Worm (Caenorhabditis elegans) whole organism, late embryonic: Measurements from ENCODE around the gene T12B5.15.

ENCODE experiments used
- K02D7.2 ChIP-seq: sonication (generic microtip); optimal IDR thresholded peaks from 2 replicates; lab custom pipeline; 2017; ENCODE audit warnings: mild to moderate bottlenecking, missing genetic modification characterization, missing compliant biosample characterization
- K09A11.1 ChIP-seq: sonication (generic microtip); optimal IDR thresholded peaks from 2 replicates; lab custom pipeline; 2017; ENCODE audit warnings: antibody characterized with exemption, mild to moderate bottlenecking, missing genetic modification characterization, missing compliant biosample characterization; ENCODE audit not compliant: insufficient read depth
- Y22D7AL.16 ChIP-seq: sonication (generic microtip); optimal IDR thresholded peaks from 2 replicates; lab custom pipeline; 2016; ENCODE audit warnings: missing genetic modification characterization, missing compliant biosample characterization
- ahr-1 ChIP-seq: sonication (generic microtip); optimal IDR thresholded peaks from 2 replicates; lab custom pipeline; 2016; ENCODE audit warnings: missing genetic modification characterization, missing compliant biosample characterization
- ama-1 ChIP-seq: fragments of 150-350 bp; optimal IDR thresholded peaks from 2 replicates; lab custom pipeline; 2014
- ceh-14 ChIP-seq: sonication (generic microtip); optimal IDR thresholded peaks from 2 replicates; lab custom pipeline; 2016; ENCODE audit warnings: missing genotype, missing genetic modification characterization, missing compliant biosample characterization
- ceh-19 ChIP-seq: fragments of 200-800 bp; sonication (Bioruptor generic); optimal IDR thresholded peaks from 2 replicates; lab custom pipeline; 2018; ENCODE audit warnings: mild to moderate bottlenecking, missing genetic modification characterization, missing compliant biosample characterization
- ceh-22 ChIP-seq: sonication (generic microtip); optimal IDR thresholded peaks from 2 replicates; lab custom pipeline; 2017; ENCODE audit warnings: missing biosample characterization, missing genetic modification characterization
- ceh-24 ChIP-seq: sonication (generic microtip); optimal IDR thresholded peaks from 2 replicates; lab custom pipeline; 2016; ENCODE audit warnings: mild to moderate bottlenecking, missing genetic modification characterization, missing compliant biosample characterization
- ceh-30 ChIP-seq: fragments of 150-350 bp; optimal IDR thresholded peaks from 2 replicates; lab custom pipeline; 2014; ENCODE audit warnings: missing biosample characterization, missing genetic modification characterization
- ceh-34 ChIP-seq: sonication (generic microtip); optimal IDR thresholded peaks from 2 replicates; lab custom pipeline; 2016; ENCODE audit warnings: mild to moderate bottlenecking, missing genetic modification characterization, missing compliant biosample characterization
- ceh-45 ChIP-seq: fragments of 200-800 bp; sonication (Bioruptor generic); IDR thresholded peaks from 2 replicates; pipeline ENCODE4 v1.3.6; 2022; ENCODE audit warnings: missing genetic modification reagents, missing genetic modification characterization, missing compliant biosample characterization
- ceh-48 ChIP-seq: sonication (generic microtip); optimal IDR thresholded peaks from 2 replicates; lab custom pipeline; 2016; ENCODE audit warnings: missing genetic modification characterization, inconsistent platforms, missing compliant biosample characterization
- ceh-6 ChIP-seq: fragments of 200-800 bp; sonication (Bioruptor generic); optimal IDR thresholded peaks from 2 replicates; lab custom pipeline; 2018; ENCODE audit warnings: mild to moderate bottlenecking, missing genetic modification characterization, missing compliant biosample characterization
- ceh-9 ChIP-seq: sonication (generic microtip); optimal IDR thresholded peaks from 2 replicates; lab custom pipeline; 2016; ENCODE audit warnings: mild to moderate bottlenecking, missing genetic modification characterization, inconsistent platforms, missing compliant biosample characterization
- dmd-4 ChIP-seq: sonication (generic microtip); optimal IDR thresholded peaks from 2 replicates; lab custom pipeline; 2016; ENCODE audit warnings: borderline replicate concordance, missing genetic modification characterization, missing compliant biosample characterization
- dve-1 ChIP-seq: sonication (generic microtip); optimal IDR thresholded peaks from 2 replicates; lab custom pipeline; 2017; ENCODE audit warnings: antibody characterized with exemption, mild to moderate bottlenecking, missing genetic modification characterization, missing compliant biosample characterization
- elt-2 ChIP-seq: sonication (generic microtip); optimal IDR thresholded peaks from 2 replicates; lab custom pipeline; 2016; ENCODE audit warnings: missing genetic modification reagents, missing genetic modification characterization, missing compliant biosample characterization
- elt-4 ChIP-seq: sonication (generic microtip); optimal IDR thresholded peaks from 2 replicates; lab custom pipeline; 2016; ENCODE audit warnings: missing genetic modification characterization, missing compliant biosample characterization
- eyg-1 ChIP-seq: sonication (generic microtip); optimal IDR thresholded peaks from 2 replicates; lab custom pipeline; 2016; ENCODE audit warnings: missing genotype, missing genetic modification characterization, missing compliant biosample characterization
- fax-1 ChIP-seq: sonication (generic microtip); optimal IDR thresholded peaks from 2 replicates; lab custom pipeline; 2016; ENCODE audit warnings: missing genotype, missing genetic modification characterization, missing compliant biosample characterization
- hlh-15 ChIP-seq: sonication (generic microtip); optimal IDR thresholded peaks from 2 replicates; lab custom pipeline; 2016; ENCODE audit warnings: missing genetic modification characterization, missing compliant biosample characterization
- hlh-30 ChIP-seq: sonication (generic microtip); optimal IDR thresholded peaks from 2 replicates; lab custom pipeline; 2017; ENCODE audit warnings: antibody characterized with exemption, missing genetic modification characterization, missing compliant biosample characterization; ENCODE audit not compliant: insufficient read depth
- hlh-6 ChIP-seq: sonication (generic microtip); optimal IDR thresholded peaks from 2 replicates; lab custom pipeline; 2016; ENCODE audit warnings: missing genotype, missing genetic modification characterization, missing compliant biosample characterization
- hlh-8 ChIP-seq: sonication (generic microtip); optimal IDR thresholded peaks from 2 replicates; lab custom pipeline; 2016; ENCODE audit warnings: missing genotype, missing genetic modification characterization, missing compliant biosample characterization
- madf-2 ChIP-seq: sonication (generic microtip); optimal IDR thresholded peaks from 2 replicates; lab custom pipeline; 2017; ENCODE audit warnings: missing genetic modification characterization, missing compliant biosample characterization
- mec-3 ChIP-seq: sonication (generic microtip); optimal IDR thresholded peaks from 2 replicates; lab custom pipeline; 2016; ENCODE audit warnings: borderline replicate concordance, missing genetic modification characterization, missing compliant biosample characterization
- nhr-232 ChIP-seq: sonication (generic microtip); optimal IDR thresholded peaks from 2 replicates; lab custom pipeline; 2016; ENCODE audit warnings: missing genetic modification characterization, missing compliant biosample characterization
- npax-4 ChIP-seq: sonication (generic microtip); optimal IDR thresholded peaks from 2 replicates; lab custom pipeline; 2016; ENCODE audit warnings: missing genetic modification characterization, missing compliant biosample characterization
- odd-2 ChIP-seq: sonication (generic microtip); optimal IDR thresholded peaks from 2 replicates; lab custom pipeline; 2017; ENCODE audit warnings: antibody characterized with exemption, mild to moderate bottlenecking, missing genetic modification characterization, missing compliant biosample characterization
- pag-3 ChIP-seq: sonication (generic microtip); optimal IDR thresholded peaks from 2 replicates; lab custom pipeline; 2016; ENCODE audit warnings: missing compliant biosample characterization, missing genetic modification characterization, borderline replicate concordance
- pat-9 ChIP-seq: fragments of 200-800 bp; sonication (Bioruptor generic); optimal IDR thresholded peaks from 2 replicates; lab custom pipeline; 2018; ENCODE audit warnings: mild to moderate bottlenecking, missing genetic modification characterization, moderate library complexity, missing compliant biosample characterization
- pax-1 ChIP-seq: fragments of 150-350 bp; optimal IDR thresholded peaks from 2 replicates; lab custom pipeline; 2014; ENCODE audit warnings: missing biosample characterization, missing genetic modification characterization
- pha-2 ChIP-seq: sonication (generic microtip); optimal IDR thresholded peaks from 2 replicates; lab custom pipeline; 2017; ENCODE audit warnings: mild to moderate bottlenecking, missing genetic modification characterization, missing compliant biosample characterization
- pha-4 ChIP-seq: fragments of 150-350 bp; optimal IDR thresholded peaks from 2 replicates; lab custom pipeline; 2018; ENCODE audit warnings: missing biosample characterization, missing genetic modification reagents, missing genetic modification characterization
- pqm-1 ChIP-seq: sonication (generic microtip); optimal IDR thresholded peaks from 2 replicates; lab custom pipeline; 2016; ENCODE audit warnings: missing genetic modification characterization, missing compliant biosample characterization
- pros-1 ChIP-seq: fragments of 150-350 bp; optimal IDR thresholded peaks from 2 replicates; lab custom pipeline; 2014; ENCODE audit warnings: missing biosample characterization, missing genetic modification reagents, missing genetic modification characterization
- ref-2 ChIP-seq: sonication (generic microtip); optimal IDR thresholded peaks from 2 replicates; lab custom pipeline; 2016; ENCODE audit warnings: missing genetic modification characterization, missing compliant biosample characterization
- sox-2 ChIP-seq: fragments of 200-800 bp; sonication (Bioruptor generic); IDR thresholded peaks from 2 replicates; pipeline ENCODE4 v1.3.6; 2022; ENCODE audit warnings: missing genetic modification reagents, missing genetic modification characterization, missing compliant biosample characterization
- sox-4 ChIP-seq: sonication (generic microtip); optimal IDR thresholded peaks from 2 replicates; lab custom pipeline; 2017; ENCODE audit warnings: mild to moderate bottlenecking, missing genetic modification characterization, inconsistent platforms, missing compliant biosample characterization
- syd-9 ChIP-seq: sonication (generic microtip); optimal IDR thresholded peaks from 2 replicates; lab custom pipeline; 2016; ENCODE audit warnings: mild to moderate bottlenecking, missing genetic modification characterization, moderate library complexity, missing compliant biosample characterization
- tbx-2 ChIP-seq: sonication (generic microtip); optimal IDR thresholded peaks from 2 replicates; lab custom pipeline; 2016; ENCODE audit warnings: missing genetic modification characterization, missing compliant biosample characterization
- tbx-7 ChIP-seq: sonication (generic microtip); optimal IDR thresholded peaks from 2 replicates; lab custom pipeline; 2016; ENCODE audit warnings: missing genotype, missing genetic modification characterization, missing compliant biosample characterization
- ttx-3 ChIP-seq: sonication (generic microtip); optimal IDR thresholded peaks from 2 replicates; lab custom pipeline; 2016; ENCODE audit warnings: missing genetic modification reagents, missing genetic modification characterization, missing compliant biosample characterization
- unc-3 ChIP-seq, 2 experiments: fragments of 200-800 bp in 1 of 2; sonication (Bioruptor generic) in 1 of 2; sonication (generic microtip) in 1 of 2; conservative IDR thresholded peaks in 1 of 2; optimal IDR thresholded peaks in 1 of 2; 2 replicates each; pipeline versions ENCODE4 v1.3.6 to Lab custom; 2016 to 2022; ENCODE audit warnings: missing compliant biosample characterization in 2 of 2, missing genetic modification characterization in 2 of 2, missing genetic modification reagents in 1 of 2
- unc-42 ChIP-seq: sonication (generic microtip); optimal IDR thresholded peaks from 2 replicates; lab custom pipeline; 2016; ENCODE audit warnings: missing genotype, missing genetic modification characterization, missing compliant biosample characterization
- unc-86 ChIP-seq: sonication (generic microtip); optimal IDR thresholded peaks from 2 replicates; lab custom pipeline; 2016; ENCODE audit warnings: missing genetic modification characterization, missing compliant biosample characterization
- ztf-16 ChIP-seq: sonication (generic microtip); optimal IDR thresholded peaks from 2 replicates; lab custom pipeline; 2017; ENCODE audit warnings: missing genetic modification characterization, missing compliant biosample characterization

Gene T12B5.15

ce11 chrIII:989558-989957 is 35.1 kb upstream of the T12B5.15 start:
- TF ChIP-seq unc-42 (peak; percentile 96), mec-3 (tag; lab: Kevin White, UChicago) (no peak), dve-1 (no peak)
- TF ChIP-seq, all 69 proteins: peak for 1

DNA sequence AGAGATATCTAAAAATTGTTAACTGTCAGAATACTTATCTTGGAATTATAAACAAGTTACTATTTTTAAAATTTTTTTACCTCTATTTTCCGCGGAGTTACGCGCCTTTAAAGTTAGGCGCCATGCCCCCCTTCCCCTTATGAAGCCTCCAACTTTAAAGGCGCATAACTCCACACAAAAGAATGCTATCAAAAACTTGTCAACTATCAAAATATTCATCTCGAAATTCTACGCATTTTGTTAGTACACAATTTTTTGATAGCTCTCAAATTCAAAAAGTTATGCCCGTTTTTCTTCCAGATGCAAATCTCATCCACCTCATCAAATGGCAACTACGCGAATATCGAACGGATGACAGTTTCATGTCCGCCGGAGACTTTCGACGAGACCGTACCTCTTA is 28.5 kb upstream of the T12B5.15 start, which contains the start of gene tbc-10:
tbc-10 (plus strand) TSS at position 301 of the 400 bp plus-strand sequence.
- TF ChIP-seq K02D7.2 (tag; lab: Kevin White, UChicago) (no peak), elt-2 (tag; lab: Kevin White, UChicago) (no peak), sox-4 (tag; lab: Kevin White, UChicago) (no peak), tbx-2 (tag; lab: Kevin White, UChicago) (no peak), hlh-15 (tag; lab: Kevin White, UChicago) (no peak), ttx-3 (no peak), odd-2 (tag; lab: Kevin White, UChicago) (no peak), ceh-19 (GFP tag; lab: Kevin White, UChicago) (no peak), fax-1 (tag; lab: Kevin White, UChicago) (no peak), elt-4 (no peak), ceh-24 (tag; lab: Kevin White, UChicago) (no peak), pros-1 (tag; lab: Kevin White, UChicago) (no peak), dve-1 (no peak), sox-2 (no peak), ceh-6 (no peak), ztf-16 (tag; lab: Kevin White, UChicago) (no peak), pag-3 (no peak), ceh-34 (no peak)

DNA sequence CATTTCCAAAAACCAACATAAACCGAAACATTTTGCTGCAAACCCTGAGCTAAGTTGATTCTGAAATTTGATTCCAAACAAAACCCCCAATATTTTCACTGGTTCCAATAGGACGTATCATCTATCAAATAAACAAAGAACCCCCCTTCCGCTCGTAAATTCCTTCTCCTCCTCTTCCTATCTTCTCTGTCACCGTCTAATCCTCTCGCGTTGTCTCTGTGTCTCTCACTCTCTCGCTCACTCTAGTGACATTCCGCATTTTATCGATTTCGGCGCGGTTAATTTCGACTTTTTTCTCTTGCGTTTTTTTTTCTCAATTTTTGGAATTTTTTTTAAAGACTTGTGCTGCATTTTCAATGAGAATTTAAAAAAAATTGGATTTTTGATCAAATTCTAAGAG is 27.5 kb upstream of the T12B5.15 start:
- TF ChIP-seq K09A11.1 (tag; lab: Kevin White, UChicago): no peak
- TF ChIP-seq ceh-19 (GFP tag; lab: Kevin White, UChicago): no peak
- TF ChIP-seq hlh-6 (tag; lab: Kevin White, UChicago): no peak
- TF ChIP-seq npax-4 (tag; lab: Kevin White, UChicago): no peak
- no peak for TF ChIP-seq tbx-7
- no peak for TF ChIP-seq unc-42
- no peak for TF ChIP-seq pax-1 (tag; lab: Kevin White, UChicago)
- TF ChIP-seq dmd-4: no peak
- TF ChIP-seq unc-3 (GFP tag; conservative IDR thresholded peaks at IDR 0.05; lab: Robert Waterston, UW): no peak
- no peak for TF ChIP-seq unc-3 (tag; optimal IDR thresholded peaks at IDR 0.05; lab: Kevin White, UChicago)
- no peak for TF ChIP-seq pha-2 (tag; lab: Kevin White, UChicago)
- TF ChIP-seq ceh-34: peak; percentile 73
- TF ChIP-seq hlh-8 (tag; lab: Kevin White, UChicago): no peak
- no peak for TF ChIP-seq syd-9
- no peak for TF ChIP-seq madf-2 (tag; lab: Kevin White, UChicago)
- no peak for TF ChIP-seq ceh-14 (tag; lab: Kevin White, UChicago)
- TF ChIP-seq ama-1 (lab: Kevin White, UChicago): no peak
- TF ChIP-seq ref-2 (tag; lab: Kevin White, UChicago): no peak
- no peak for TF ChIP-seq hlh-30 (tag; lab: Kevin White, UChicago)
- TF ChIP-seq pqm-1 (tag; lab: Kevin White, UChicago): no peak
- TF ChIP-seq ceh-22 (tag; lab: Kevin White, UChicago): no peak
- TF ChIP-seq ztf-16 (tag; lab: Kevin White, UChicago): no peak
- no peak for TF ChIP-seq eyg-1
- TF ChIP-seq ceh-48 (tag; lab: Kevin White, UChicago): peak; percentile 80
- no peak for TF ChIP-seq pha-4
- TF ChIP-seq nhr-232 (tag; lab: Kevin White, UChicago): no peak
- TF ChIP-seq unc-86 (tag; lab: Kevin White, UChicago): no peak
- no peak for TF ChIP-seq pat-9 (tag; lab: Kevin White, UChicago)
- TF ChIP-seq ceh-30 (tag; lab: Kevin White, UChicago): no peak
- no peak for TF ChIP-seq elt-4
- TF ChIP-seq sox-4 (tag; lab: Kevin White, UChicago): no peak
- TF ChIP-seq ceh-24 (tag; lab: Kevin White, UChicago): no peak
- TF ChIP-seq fax-1 (tag; lab: Kevin White, UChicago): no peak
- TF ChIP-seq pros-1 (tag; lab: Kevin White, UChicago): no peak
- TF ChIP-seq ahr-1: no peak
- peak; percentile 23 for TF ChIP-seq tbx-2 (tag; lab: Kevin White, UChicago)
- TF ChIP-seq pag-3: no peak
- no peak for TF ChIP-seq ceh-9 (tag; lab: Kevin White, UChicago)
- TF ChIP-seq dve-1: peak; percentile 27
- no peak for TF ChIP-seq Y22D7AL.16 (tag; lab: Kevin White, UChicago)
- TF ChIP-seq ceh-45 (GFP tag; lab: Robert Waterston, UW): no peak
